Fruit fly (Drosophila melanogaster) whole organism, wandering third instar larva: Measurements from ENCODE around the gene Or9a.

ENCODE experiments used
- Abd-B ChIP-seq: fragments of >200 bp; optimal IDR thresholded peaks from 2 replicates; lab custom pipeline; 2017; ENCODE audit warnings: missing biosample characterization, missing genetic modification characterization
- CG32264 ChIP-seq: fragments of 200-800 bp; sonication (Bioruptor generic); optimal IDR thresholded peaks from 2 replicates; lab custom pipeline; 2016; ENCODE audit warnings: missing biosample characterization, missing genetic modification characterization
- CG9705 ChIP-seq: fragments of 200-800 bp; sonication (Bioruptor generic); optimal IDR thresholded peaks from 2 replicates; lab custom pipeline; 2018; ENCODE audit warnings: missing biosample characterization, mild to moderate bottlenecking, missing genetic modification characterization
- CrebA ChIP-seq: fragments of 200-800 bp; sonication (Bioruptor generic); optimal IDR thresholded peaks from 2 replicates; lab custom pipeline; 2016; ENCODE audit warnings: missing biosample characterization, mild to moderate bottlenecking, missing genetic modification characterization, borderline replicate concordance
- Dfd ChIP-seq: fragments of >200 bp; optimal IDR thresholded peaks from 2 replicates; lab custom pipeline; 2017; ENCODE audit warnings: missing biosample characterization, missing genetic modification characterization
- Dif ChIP-seq: fragments of 200-275, 200-300 bp; sonication (Bioruptor generic); optimal IDR thresholded peaks from 2 replicates; lab custom pipeline; 2018; ENCODE audit warnings: missing biosample characterization, missing genetic modification characterization; ENCODE audit not compliant: partially characterized antibody
- GATAd ChIP-seq: sonication (Bioruptor generic); optimal IDR thresholded peaks from 2 replicates; lab custom pipeline; 2016; ENCODE audit warnings: missing biosample characterization, missing genetic modification characterization
- HLH106 ChIP-seq: fragments of 200-800 bp; optimal IDR thresholded peaks from 3 replicates; lab custom pipeline; 2019; ENCODE audit warnings: missing biosample characterization, mild to moderate bottlenecking, missing genetic modification characterization, moderate library complexity
- Hnf4 ChIP-seq: fragments of 200-800 bp; sonication (Bioruptor generic); optimal IDR thresholded peaks from 2 replicates; lab custom pipeline; 2016; ENCODE audit warnings: missing biosample characterization, mild to moderate bottlenecking, missing genetic modification characterization
- Hr78 ChIP-seq: fragments of >200 bp; optimal IDR thresholded peaks from 2 replicates; lab custom pipeline; 2017; ENCODE audit warnings: missing biosample characterization, missing genetic modification characterization
- Hr83 ChIP-seq: fragments of 200-300 bp; sonication (Bioruptor generic); optimal IDR thresholded peaks from 2 replicates; lab custom pipeline; 2016; ENCODE audit warnings: missing biosample characterization, mild to moderate bottlenecking, missing genetic modification characterization, moderate library complexity; ENCODE audit not compliant: poor library complexity, severe bottlenecking
- Jra ChIP-seq: sonication (Bioruptor generic); optimal IDR thresholded peaks from 2 replicates; lab custom pipeline; 2016; ENCODE audit warnings: missing biosample characterization, missing genetic modification characterization
- Mio ChIP-seq: sonication (Bioruptor generic); optimal IDR thresholded peaks from 2 replicates; lab custom pipeline; 2016; ENCODE audit warnings: missing biosample characterization, missing genetic modification characterization
- Myc ChIP-seq: fragments of >200 bp; optimal IDR thresholded peaks from 2 replicates; lab custom pipeline; 2017
- N ChIP-seq: fragments of >200 bp; optimal IDR thresholded peaks from 2 replicates; lab custom pipeline; 2018; ENCODE audit warnings: missing biosample characterization, missing external identifiers, missing genetic modification characterization
- OdsH ChIP-seq: fragments of 200-800 bp; sonication (Bioruptor generic); optimal IDR thresholded peaks from 2 replicates; lab custom pipeline; 2016; ENCODE audit warnings: missing biosample characterization, mild to moderate bottlenecking, missing genetic modification characterization
- Rel ChIP-seq, 2 experiments: fragments of 200-800 bp; sonication (Bioruptor generic) in 1 of 2; optimal IDR thresholded peaks; 2 replicates in 1 of 2; 3 replicates in 1 of 2; lab custom pipeline; 2016 to 2019; ENCODE audit warnings: mild to moderate bottlenecking in 2 of 2, missing biosample characterization in 2 of 2, missing genetic modification characterization in 2 of 2, moderate library complexity in 1 of 2
- Sp1 ChIP-seq: fragments of 200-800 bp; sonication (Bioruptor generic); optimal IDR thresholded peaks from 3 replicates; lab custom pipeline; 2019; ENCODE audit warnings: missing biosample characterization, mild to moderate bottlenecking, missing genetic modification characterization, moderate library complexity
- Vsx2 ChIP-seq: fragments of 200-300, 225-300 bp; sonication (Bioruptor generic); optimal IDR thresholded peaks from 2 replicates; lab custom pipeline; 2018; ENCODE audit warnings: missing biosample characterization, missing genetic modification characterization; ENCODE audit not compliant: partially characterized antibody
- br ChIP-seq: fragments of 200-800 bp; sonication (Bioruptor generic); optimal IDR thresholded peaks from 2 replicates; lab custom pipeline; 2016; ENCODE audit warnings: missing biosample characterization, missing genetic modification characterization
- brk ChIP-seq: fragments of 200-800 bp; sonication (Bioruptor generic); optimal IDR thresholded peaks from 2 replicates; lab custom pipeline; 2016; ENCODE audit warnings: missing biosample characterization, mild to moderate bottlenecking, missing genetic modification characterization
- dl ChIP-seq, 2 experiments: fragments of 175-275, 200-275 bp in 1 of 2; fragments of 200-275 bp in 1 of 2; sonication (Bioruptor generic); optimal IDR thresholded peaks; lab custom pipeline; 2018; ENCODE audit warnings: mild to moderate bottlenecking in 2 of 2, missing biosample characterization in 2 of 2, missing genetic modification characterization in 2 of 2, moderate library complexity in 2 of 2; ENCODE audit not compliant: partially characterized antibody in 2 of 2, insufficient read depth in 1 of 2
- dmrt93B ChIP-seq: fragments of 200-800 bp; sonication (Bioruptor generic); optimal IDR thresholded peaks from 2 replicates; lab custom pipeline; 2018; ENCODE audit warnings: missing biosample characterization, mild to moderate bottlenecking, missing genetic modification characterization
- dsf ChIP-seq: sonication (Bioruptor generic); optimal IDR thresholded peaks from 2 replicates; lab custom pipeline; 2016; ENCODE audit warnings: missing biosample characterization, missing genetic modification characterization, borderline replicate concordance
- ey ChIP-seq: fragments of 200-800 bp; sonication (Bioruptor generic); optimal IDR thresholded peaks from 2 replicates; lab custom pipeline; 2016; ENCODE audit warnings: missing biosample characterization, missing genetic modification characterization
- foxo ChIP-seq, 2 experiments: fragments of 200-800 bp; sonication (Bioruptor generic); optimal IDR thresholded peaks; 2 replicates in 1 of 2; 3 replicates in 1 of 2; lab custom pipeline; 2016 to 2017; ENCODE audit warnings: missing biosample characterization in 2 of 2, missing genetic modification characterization in 2 of 2
- fru ChIP-seq: fragments of 200-800 bp; sonication (Bioruptor generic); optimal IDR thresholded peaks from 3 replicates; lab custom pipeline; 2016; ENCODE audit warnings: missing biosample characterization, mild to moderate bottlenecking, missing genetic modification characterization
- h ChIP-seq: fragments of 200-800 bp; sonication (Bioruptor generic); optimal IDR thresholded peaks from 3 replicates; lab custom pipeline; 2016; ENCODE audit warnings: missing biosample characterization, mild to moderate bottlenecking, missing genetic modification characterization
- jim ChIP-seq: fragments of 175-275, 200-325 bp; sonication (Bioruptor generic); optimal IDR thresholded peaks from 2 replicates; lab custom pipeline; 2016; ENCODE audit warnings: missing biosample characterization, mild to moderate bottlenecking, missing genetic modification characterization
- lola ChIP-seq: fragments of >200 bp; optimal IDR thresholded peaks from 2 replicates; lab custom pipeline; 2017; ENCODE audit warnings: missing biosample characterization, missing genetic modification characterization
- pan ChIP-seq: fragments of >200 bp; optimal IDR thresholded peaks from 2 replicates; lab custom pipeline; 2017
- psq ChIP-seq: fragments of 200-800 bp; sonication (Bioruptor generic); optimal IDR thresholded peaks from 3 replicates; lab custom pipeline; 2017; ENCODE audit warnings: missing biosample characterization, mild to moderate bottlenecking, missing genetic modification characterization, moderate library complexity
- rgr ChIP-seq: fragments of 200-800 bp; sonication (Bioruptor generic); optimal IDR thresholded peaks from 3 replicates; lab custom pipeline; 2016; ENCODE audit warnings: missing biosample characterization, mild to moderate bottlenecking, missing genetic modification characterization
- sage ChIP-seq: fragments of 200-800 bp; sonication (Bioruptor generic); optimal IDR thresholded peaks from 2 replicates; lab custom pipeline; 2016; ENCODE audit warnings: missing biosample characterization, mild to moderate bottlenecking, missing genetic modification characterization
- sv ChIP-seq: fragments of 200-800 bp; sonication (Bioruptor generic); optimal IDR thresholded peaks from 3 replicates; lab custom pipeline; 2016; ENCODE audit warnings: missing biosample characterization, missing genetic modification characterization
- tai ChIP-seq: sonication (Bioruptor generic); optimal IDR thresholded peaks from 2 replicates; lab custom pipeline; 2016; ENCODE audit warnings: missing biosample characterization, missing genetic modification characterization
- usp ChIP-seq: fragments of >200 bp; optimal IDR thresholded peaks from 2 replicates; lab custom pipeline; 2017; ENCODE audit warnings: missing biosample characterization, missing genetic modification characterization
- woc ChIP-seq: sonication (Bioruptor generic); optimal IDR thresholded peaks from 2 replicates; lab custom pipeline; 2016; ENCODE audit warnings: missing biosample characterization, mild to moderate bottlenecking, missing genetic modification characterization

Gene Or9a

dm6 chrX:10464531-10464930, 5.1 kb upstream of the Or9a start:
- TF ChIP-seq Dfd (peak; percentile 87), Abd-B (GFP tag; lab: Kevin White, UChicago) (no peak)

DNA sequence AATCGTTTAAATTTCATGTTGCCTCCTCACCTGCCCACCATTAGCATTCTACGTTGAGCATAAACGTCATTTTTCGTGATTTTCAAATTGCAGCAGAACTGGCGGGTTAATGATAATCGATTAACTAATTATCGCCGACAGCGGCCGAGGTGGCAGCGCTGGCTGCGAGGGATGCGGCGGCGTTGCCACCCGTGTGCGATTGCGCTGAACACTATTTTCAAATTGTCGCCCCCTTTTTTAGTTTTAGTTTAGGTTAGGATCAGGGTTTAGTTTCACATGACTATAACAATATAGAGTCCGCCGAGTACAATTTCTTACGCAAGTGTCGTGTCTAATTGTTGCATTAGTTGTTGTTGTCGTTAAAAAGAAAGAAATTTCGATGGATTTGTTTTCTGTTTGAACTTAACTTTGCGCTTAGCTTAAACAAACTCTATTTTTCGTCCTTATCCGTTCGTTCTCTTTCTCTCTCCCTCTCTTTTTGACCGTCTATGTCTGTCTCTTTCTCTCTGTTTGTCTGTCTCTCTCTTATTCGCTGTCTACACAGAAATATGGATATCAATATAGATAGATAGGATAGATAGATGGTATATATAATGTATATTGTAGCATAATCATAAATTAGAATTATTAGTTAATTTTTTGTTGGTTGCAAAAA, 3.7 kb upstream of the Or9a start:
- TF ChIP-seq CG9705 (GFP tag; lab: Kevin White, UChicago) = no peak
- TF ChIP-seq CG32264 = no peak
- peak; percentile 16 for TF ChIP-seq HLH106
- TF ChIP-seq OdsH = no peak
- TF ChIP-seq sv = no peak
- no peak for TF ChIP-seq br (GFP tag; lab: Kevin White, UChicago)
- no peak for TF ChIP-seq psq (GFP tag; lab: Kevin White, UChicago)
- no peak for TF ChIP-seq Rel (GFP tag; optimal IDR thresholded peaks at IDR 0.05; lab: Kevin White, UChicago)
- peak; percentile 5 for TF ChIP-seq Rel (tag; optimal IDR thresholded peaks at IDR 0.05; lab: Kevin White, UChicago)
- TF ChIP-seq pan (lab: Kevin White, UChicago) = no peak
- peak; percentile 29 for TF ChIP-seq fru
- TF ChIP-seq N (GFP tag; lab: Kevin White, UChicago) = no peak
- TF ChIP-seq dmrt93B (GFP tag; lab: Kevin White, UChicago) = no peak
- no peak for TF ChIP-seq Mio
- TF ChIP-seq CrebA (GFP tag; lab: Kevin White, UChicago) = no peak
- TF ChIP-seq Hr78 (GFP tag; lab: Kevin White, UChicago) = no peak
- peak; percentile 14 for TF ChIP-seq Sp1 (GFP tag; lab: Kevin White, UChicago)
- no peak for TF ChIP-seq tai (GFP tag; lab: Kevin White, UChicago)
- TF ChIP-seq brk (GFP tag; lab: Kevin White, UChicago) = no peak
- no peak for TF ChIP-seq rgr (GFP tag; lab: Kevin White, UChicago)
- TF ChIP-seq dl (GFP tag; optimal IDR thresholded peaks at IDR 0.05; lab: Kevin White, UChicago; ENCODE audit: insufficient read depth in 1 of 2, partially characterized antibody in 2 of 2) = no peak
- TF ChIP-seq sage (GFP tag; lab: Kevin White, UChicago) = no peak
- peak in 1 of 2 experiments; percentile 42 for TF ChIP-seq foxo (GFP tag; optimal IDR thresholded peaks at IDR 0.05; lab: Kevin White, UChicago)
- TF ChIP-seq GATAd = no peak
- TF ChIP-seq Dfd = no peak
- no peak for TF ChIP-seq Jra
- no peak for TF ChIP-seq Vsx2 (GFP tag; lab: Kevin White, UChicago)
- TF ChIP-seq lola (GFP tag; lab: Kevin White, UChicago) = no peak
- TF ChIP-seq Myc (lab: Kevin White, UChicago) = no peak
- TF ChIP-seq woc (GFP tag; lab: Kevin White, UChicago) = no peak
- peak; percentile 19 for TF ChIP-seq h
- peak; percentile 36 for TF ChIP-seq Hr83
- no peak for TF ChIP-seq jim (GFP tag; lab: Kevin White, UChicago)
- no peak for TF ChIP-seq usp (GFP tag; lab: Kevin White, UChicago)
- TF ChIP-seq Hnf4 (GFP tag; lab: Kevin White, UChicago) = no peak
- no peak for TF ChIP-seq Abd-B (GFP tag; lab: Kevin White, UChicago)
- TF ChIP-seq Dif (GFP tag; lab: Kevin White, UChicago) = no peak
- no peak for TF ChIP-seq dsf
- peak; percentile 0 for TF ChIP-seq ey

DNA sequence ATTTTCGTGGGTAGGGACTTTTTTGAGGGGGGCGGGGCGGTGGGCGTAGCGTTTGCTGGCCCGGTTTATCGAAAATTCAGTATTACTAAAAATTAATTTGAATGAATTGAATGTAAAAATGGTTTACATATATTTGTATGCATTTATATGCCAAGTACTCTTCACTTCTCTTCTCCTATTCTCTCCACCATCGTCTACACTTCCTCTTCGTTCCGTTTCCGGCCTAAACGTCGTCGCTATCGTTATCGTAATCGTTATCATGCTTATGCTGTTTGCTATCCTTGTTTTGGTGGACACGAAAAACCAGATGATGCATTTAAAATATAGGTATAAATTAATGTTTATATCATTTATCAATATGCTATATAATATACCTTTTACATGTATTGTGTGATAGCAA, 2.5 kb upstream of the Or9a start:
- no peak for TF ChIP-seq Myc (lab: Kevin White, UChicago)
- TF ChIP-seq Sp1 (GFP tag; lab: Kevin White, UChicago) = peak; percentile 3
- TF ChIP-seq rgr (GFP tag; lab: Kevin White, UChicago) = peak; percentile 14
